Fruit fly (Drosophila melanogaster): ENCODE measurements around the gene CG15021.

The CG15021 gene

dm6 chr3L:4428918-4429546, 7.5 kb upstream of the CG15021 start, which contains the start of gene nAChRbeta1:
nAChRbeta1 (plus strand) TSS chr3L:4429349.
- TF ChIP-seq CTCF (optimal IDR thresholded peaks at IDR 0.05) (no peak), CG8478 (optimal IDR thresholded peaks at IDR 0.05) (no peak)

dm6 chr3L:4430331-4430730, 6.2 kb upstream of the CG15021 start:
- TF ChIP-seq CG8478 (optimal IDR thresholded peaks at IDR 0.05) (no peak), CTCF (optimal IDR thresholded peaks at IDR 0.05) (no peak)

dm6 chr3L:4431111-4431730, 5.3 kb upstream of the CG15021 start:
- TF ChIP-seq CTCF (optimal IDR thresholded peaks at IDR 0.05) (no peak), CG8478 (optimal IDR thresholded peaks at IDR 0.05) (no peak)

DNA sequence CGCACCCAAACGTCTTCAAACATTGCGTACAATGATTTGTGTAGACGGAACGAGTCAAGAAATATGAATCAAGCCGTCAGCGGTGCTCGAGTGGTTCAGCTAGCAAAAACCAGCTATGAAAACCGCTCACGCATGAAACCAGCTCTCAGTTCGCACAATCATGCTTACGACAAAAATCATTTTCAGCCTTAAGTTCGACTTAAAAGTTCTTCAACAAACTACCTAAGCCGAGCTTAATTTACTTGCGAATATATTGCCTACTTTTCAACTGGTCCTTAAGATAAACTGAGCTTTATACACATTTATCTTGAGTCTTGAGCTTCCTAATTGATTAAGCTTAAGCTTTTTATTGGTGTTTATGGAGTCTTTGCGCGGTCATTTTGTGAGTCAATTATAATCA, 3.6 kb downstream of the CG15021 start:
- TF ChIP-seq CG8478 (optimal IDR thresholded peaks at IDR 0.05) (no peak), CTCF (optimal IDR thresholded peaks at IDR 0.05) (no peak)

DNA sequence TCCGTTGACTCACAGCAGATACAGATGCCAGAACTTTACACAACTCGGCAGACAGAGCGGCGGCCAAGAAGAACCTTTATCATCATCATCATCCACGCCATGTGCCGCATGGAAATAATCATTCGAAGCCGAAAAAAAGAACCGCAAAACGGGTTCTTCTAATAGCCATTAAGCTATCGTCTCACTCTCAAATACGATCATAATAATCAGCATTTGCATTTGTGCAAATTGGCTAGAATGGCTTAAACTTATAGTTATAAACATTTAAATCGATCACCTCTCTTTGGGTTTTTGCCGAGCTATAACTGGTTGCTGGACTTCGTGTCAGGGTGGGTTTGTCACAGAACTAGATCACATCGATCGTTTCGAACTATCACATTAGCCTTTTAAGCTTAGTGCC, 5.6 kb downstream of the CG15021 start:
- TF ChIP-seq CTCF (optimal IDR thresholded peaks at IDR 0.05) (no peak), CG8478 (optimal IDR thresholded peaks at IDR 0.05) (no peak)

DNA sequence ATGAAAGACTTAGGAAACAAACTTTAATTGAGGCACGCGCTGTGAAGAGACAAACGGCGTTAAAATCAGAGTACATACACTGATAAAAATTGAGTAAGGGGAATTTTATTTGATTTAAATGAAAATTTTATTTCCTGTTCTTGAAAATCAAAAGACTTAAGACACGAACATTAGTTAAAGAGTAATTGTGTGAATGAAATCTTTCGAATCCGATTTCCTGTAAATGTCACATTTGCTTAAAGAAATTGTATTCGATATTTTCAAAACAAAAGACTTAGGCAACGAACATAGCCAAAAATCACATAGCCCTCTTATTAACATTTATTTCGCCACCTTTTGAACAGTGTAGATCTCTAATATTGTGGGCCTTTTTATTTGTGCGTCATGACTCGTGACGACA, 9.3 kb downstream of the CG15021 start:
- TF ChIP-seq CTCF (optimal IDR thresholded peaks at IDR 0.05) (no peak), CG8478 (optimal IDR thresholded peaks at IDR 0.05) (no peak)

DNA sequence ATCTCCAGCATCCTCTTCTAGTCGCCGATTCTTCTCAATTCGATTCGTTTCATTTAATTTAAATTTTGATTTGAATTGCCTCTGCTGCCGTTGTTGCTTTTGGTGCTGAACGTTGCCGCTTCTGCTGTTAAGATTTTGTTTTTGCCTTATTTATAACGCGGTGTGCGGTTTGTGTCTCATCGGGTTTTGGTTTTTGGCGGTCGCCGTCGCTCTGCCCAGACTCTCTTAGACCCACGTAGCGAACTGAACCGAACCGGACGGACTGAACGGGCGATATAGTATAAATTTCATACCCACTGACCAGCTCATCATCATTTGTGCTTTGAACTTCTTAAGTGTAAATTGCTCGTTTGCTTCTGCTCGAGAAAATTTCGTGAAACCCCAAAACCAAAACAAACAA, 9.8 kb downstream of the CG15021 start, which contains the start of gene CG12607:
CG12607 (plus strand) TSS at position 301 of the 400 bp plus-strand sequence.
- TF ChIP-seq CG8478 (optimal IDR thresholded peaks at IDR 0.05): no peak
- no peak for TF ChIP-seq CTCF (optimal IDR thresholded peaks at IDR 0.05)

dm6 chr3L:4447229-4447628, 10.7 kb downstream of the CG15021 start:
- TF ChIP-seq CG8478 (optimal IDR thresholded peaks at IDR 0.05) (no peak), CTCF (optimal IDR thresholded peaks at IDR 0.05) (no peak)

DNA sequence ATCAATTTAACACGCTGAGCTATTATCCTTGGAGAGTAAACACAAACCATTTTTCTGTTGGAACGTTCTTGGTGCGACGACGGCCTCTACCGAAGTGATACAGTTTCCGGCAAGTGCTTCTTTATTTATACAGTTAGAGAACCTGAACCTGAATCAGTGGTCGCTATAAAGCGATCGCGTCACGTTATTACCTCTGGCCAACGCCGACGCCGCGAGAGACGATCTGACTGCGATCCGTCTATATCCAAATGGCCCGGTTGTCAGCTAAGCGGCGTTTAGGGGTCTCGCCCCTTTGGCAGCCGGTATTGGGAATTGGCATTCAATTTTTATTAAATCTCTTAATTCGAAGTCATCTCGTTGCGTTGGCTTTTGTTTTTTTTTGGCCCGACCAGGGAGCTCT, 21.5 kb downstream of the CG15021 start, which contains the start of gene CG11345:
CG11345 (minus strand) TSS at position 101 of the 400 bp plus-strand sequence.
- TF ChIP-seq CTCF (optimal IDR thresholded peaks at IDR 0.05) (no peak), CG8478 (optimal IDR thresholded peaks at IDR 0.05) (no peak)

dm6 chr3L:4460307-4461088, 24.0 kb downstream of the CG15021 start, which contains the start of gene CG15022:
CG15022 (minus strand) TSS chr3L:4460317.
- TF ChIP-seq CG8478 (optimal IDR thresholded peaks at IDR 0.05): no peak
- no peak for TF ChIP-seq CTCF (optimal IDR thresholded peaks at IDR 0.05)

DNA sequence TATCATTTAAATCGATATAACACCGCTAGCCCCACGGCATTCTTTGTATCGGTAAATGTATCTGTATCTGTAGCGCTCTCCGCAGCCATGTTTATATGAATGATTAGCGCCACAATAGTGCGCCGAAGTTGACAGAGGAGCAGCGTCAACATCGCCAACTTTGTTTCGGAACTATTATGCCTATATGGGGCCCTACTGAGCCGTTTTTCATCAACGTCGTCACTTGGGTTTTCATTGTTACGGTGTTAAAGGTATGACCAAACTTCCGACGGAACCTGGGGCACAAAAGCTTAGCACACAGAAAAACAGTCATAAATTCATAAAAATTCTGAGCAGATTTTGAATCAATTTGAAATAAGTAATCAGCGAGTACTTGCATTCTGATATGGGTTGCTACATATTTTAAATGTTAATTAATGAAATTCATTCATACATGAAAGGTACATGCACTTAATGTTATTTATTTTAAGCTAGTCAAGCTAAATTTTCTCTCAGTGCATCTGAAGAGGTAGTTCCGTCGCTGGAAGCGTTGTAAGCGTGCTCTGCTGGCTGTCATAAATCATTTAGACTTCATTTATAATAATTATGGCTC, 25.0 kb downstream of the CG15021 start, which contains the start of gene CG15023:
CG15023 (minus strand) TSS at position 51 of the 592 bp plus-strand sequence.
- TF ChIP-seq CG8478 (optimal IDR thresholded peaks at IDR 0.05): no peak
- TF ChIP-seq CTCF (optimal IDR thresholded peaks at IDR 0.05): no peak

DNA sequence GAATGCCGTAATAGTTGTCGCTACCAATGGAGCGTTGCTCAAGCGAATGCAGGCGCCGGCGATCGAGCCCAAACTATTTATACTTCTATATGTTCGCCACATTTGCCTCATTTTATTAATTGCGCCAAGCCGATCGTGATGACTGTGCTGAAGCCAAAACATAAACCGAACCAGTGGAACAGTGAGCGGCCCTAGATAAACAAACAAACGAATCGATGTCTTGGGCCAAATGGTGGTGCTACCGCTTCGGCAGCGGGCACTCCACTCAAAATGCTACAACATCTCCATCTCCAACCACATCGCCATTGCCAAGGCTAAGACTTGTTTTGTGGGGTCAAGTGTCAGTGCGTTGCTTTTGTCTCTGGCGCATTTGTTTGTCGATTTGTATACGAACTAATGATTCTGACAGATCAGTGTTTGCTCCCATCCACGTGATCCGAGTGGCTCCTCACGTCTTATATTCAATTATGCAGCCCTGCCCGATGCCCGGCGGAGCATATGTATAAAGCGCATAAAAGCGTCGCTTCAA, 27.3 kb downstream of the CG15021 start, which contains the start of gene CG15024:
CG15024 (minus strand) TSS at position 51 of the 529 bp plus-strand sequence.
- TF ChIP-seq CG8478 (optimal IDR thresholded peaks at IDR 0.05) (no peak), CTCF (optimal IDR thresholded peaks at IDR 0.05) (no peak)

- no peak for TF ChIP-seq CG8478 (optimal IDR thresholded peaks at IDR 0.05)
- TF ChIP-seq CTCF (optimal IDR thresholded peaks at IDR 0.05): no peak
These were observed 30.0 kb downstream of the CG15021 start, which contains the start of gene CG32241 for dm6 chr3L:4466530-4466929. CG32241 (minus strand) TSS chr3L:4466630.

DNA sequence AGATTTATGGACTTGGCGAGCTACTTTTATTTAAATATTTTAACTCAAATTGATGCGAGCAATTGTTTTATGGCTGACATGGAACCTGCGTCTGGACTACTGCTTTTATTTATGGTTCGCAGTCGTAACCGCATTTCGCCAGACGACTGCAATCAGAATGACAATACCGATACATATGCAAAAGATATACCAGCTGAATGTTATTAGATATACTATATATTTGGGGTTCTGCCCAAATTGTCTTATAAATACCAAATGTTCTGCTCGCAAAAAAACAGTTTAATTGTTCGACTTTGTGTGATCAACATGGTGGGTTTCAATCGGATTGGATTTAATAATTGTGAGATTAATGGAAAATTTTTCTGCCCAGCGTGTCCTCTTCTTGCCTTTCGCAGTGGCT, 33.2 kb downstream of the CG15021 start, which contains the start of gene CG32249:
CG32249 (plus strand) TSS at position 301 of the 400 bp plus-strand sequence.
- TF ChIP-seq CTCF (optimal IDR thresholded peaks at IDR 0.05) (no peak), CG8478 (optimal IDR thresholded peaks at IDR 0.05) (no peak)

Data from S2 (cell line).